Fruit fly (Drosophila melanogaster) whole organism, prepupa: Measurements from ENCODE around the gene CG7914.

Source experiments
- Blimp-1 ChIP-seq: fragments of 200-800 bp; sonication (Bioruptor generic); optimal IDR thresholded peaks from 3 replicates; lab custom pipeline; 2017; ENCODE audit warnings: missing biosample characterization, missing genetic modification characterization, mild to moderate bottlenecking, moderate library complexity, missing genetic modification reagents
- CG6792 ChIP-seq: fragments of 200-800 bp; sonication (Bioruptor generic); optimal IDR thresholded peaks from 3 replicates; lab custom pipeline; 2016; ENCODE audit warnings: missing biosample characterization, missing genetic modification characterization
- CG6854 ChIP-seq: fragments of 200-800 bp; sonication (Bioruptor generic); optimal IDR thresholded peaks from 2 replicates; lab custom pipeline; 2017; ENCODE audit warnings: missing biosample characterization, mild to moderate bottlenecking, missing genetic modification characterization
- Hr39 ChIP-seq: fragments of 200-800 bp; sonication (Bioruptor generic); optimal IDR thresholded peaks from 2 replicates; lab custom pipeline; 2016; ENCODE audit warnings: missing biosample characterization, missing genetic modification characterization
- Lpt ChIP-seq: fragments of 200-800 bp; sonication (Bioruptor generic); optimal IDR thresholded peaks from 3 replicates; lab custom pipeline; 2016; ENCODE audit warnings: missing biosample characterization, missing genetic modification characterization
- Sox102F ChIP-seq: fragments of 200-800 bp; sonication (Bioruptor generic); optimal IDR thresholded peaks from 2 replicates; lab custom pipeline; 2016; ENCODE audit warnings: missing biosample characterization, mild to moderate bottlenecking, missing genetic modification characterization
- Sox14 ChIP-seq: fragments of 200-800 bp; sonication (Bioruptor generic); optimal IDR thresholded peaks from 3 replicates; lab custom pipeline; 2016; ENCODE audit warnings: missing biosample characterization, missing genetic modification characterization
- achi ChIP-seq: fragments of 200-800 bp; sonication (Bioruptor generic); optimal IDR thresholded peaks from 3 replicates; lab custom pipeline; 2016; ENCODE audit warnings: missing biosample characterization, missing genetic modification characterization
- cyc ChIP-seq: fragments of 200-800 bp; sonication (Bioruptor generic); optimal IDR thresholded peaks from 3 replicates; lab custom pipeline; 2016; ENCODE audit warnings: missing biosample characterization, missing genetic modification characterization
- dsx ChIP-seq: fragments of 200-800 bp; optimal IDR thresholded peaks from 3 replicates; lab custom pipeline; 2019; ENCODE audit warnings: missing biosample characterization, mild to moderate bottlenecking, missing genetic modification characterization, moderate library complexity; ENCODE audit not compliant: poor library complexity, severe bottlenecking
- lz ChIP-seq: fragments of 200-800 bp; sonication (Bioruptor generic); optimal IDR thresholded peaks from 3 replicates; lab custom pipeline; 2016; ENCODE audit warnings: missing biosample characterization, missing genetic modification characterization
- topi ChIP-seq: fragments of 200-800 bp; sonication (Bioruptor generic); optimal IDR thresholded peaks from 3 replicates; lab custom pipeline; 2016; ENCODE audit warnings: missing biosample characterization, missing genetic modification characterization

DNA sequence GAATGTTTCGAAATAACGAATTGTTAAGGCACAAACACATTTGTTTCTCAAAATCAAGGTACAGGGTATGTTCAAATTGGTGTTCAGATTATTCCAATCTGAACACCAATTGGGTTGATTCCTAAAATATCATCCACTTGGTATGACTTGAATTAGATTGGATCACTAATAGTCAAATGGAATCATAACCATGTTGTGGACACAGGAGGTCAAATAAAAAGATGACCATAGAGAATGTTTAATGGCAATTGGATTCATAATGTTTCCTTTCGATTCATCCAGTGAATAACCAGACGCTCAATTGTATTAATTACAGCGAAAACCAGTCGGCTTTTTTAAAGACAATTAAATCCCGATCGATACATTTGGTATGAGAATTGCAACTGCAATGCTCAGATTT, 2.2 kb downstream of the CG7914 start:
- TF ChIP-seq CG6854 (GFP tag; lab: Kevin White, UChicago), result no peak
- no peak for TF ChIP-seq Sox14 (GFP tag; lab: Kevin White, UChicago)
- no peak for TF ChIP-seq Hr39
- TF ChIP-seq dsx (GFP tag; lab: Kevin White, UChicago), result no peak
- TF ChIP-seq achi, result no peak
- no peak for TF ChIP-seq Lpt (GFP tag; lab: Kevin White, UChicago)
- no peak for TF ChIP-seq Blimp-1
- no peak for TF ChIP-seq lz
- no peak for TF ChIP-seq cyc (GFP tag; lab: Kevin White, UChicago)
- no peak for TF ChIP-seq topi (GFP tag; lab: Kevin White, UChicago)
- TF ChIP-seq CG6792 (GFP tag; lab: Kevin White, UChicago), result no peak
- TF ChIP-seq Sox102F (GFP tag; lab: Kevin White, UChicago), result no peak
